Fruit fly (Drosophila melanogaster): ENCODE results near the gene CG14696.

CG14696 gene

dm6 chr3R:10856618-10857017, 28.2 kb downstream of the CG14696 start, which contains the start of gene CG4570:
CG4570 (plus strand) TSS chr3R:10856807.
- no peak for TF ChIP-seq Dif (GFP tag; optimal IDR thresholded peaks at IDR 0.05; ENCODE audit: partially characterized antibody)
- no peak for TF ChIP-seq brk (GFP tag; optimal IDR thresholded peaks at IDR 0.05)
- no peak for TF ChIP-seq Hr83 (GFP tag; optimal IDR thresholded peaks at IDR 0.05; ENCODE audit: poor library complexity, severe bottlenecking)
- TF ChIP-seq Hnf4 (GFP tag; optimal IDR thresholded peaks at IDR 0.05) = no peak
- TF ChIP-seq CG9705 (GFP tag; optimal IDR thresholded peaks at IDR 0.05) = no peak
- TF ChIP-seq GATAd (GFP tag; optimal IDR thresholded peaks at IDR 0.05) = no peak
- no peak for TF ChIP-seq foxo (GFP tag; optimal IDR thresholded peaks at IDR 0.05)
- TF ChIP-seq Rel (GFP tag; optimal IDR thresholded peaks at IDR 0.05) = no peak
- TF ChIP-seq Rel (tag; optimal IDR thresholded peaks at IDR 0.05) = no peak
- no peak for TF ChIP-seq jim (GFP tag; optimal IDR thresholded peaks at IDR 0.05)
- no peak for TF ChIP-seq CG32264 (GFP tag; optimal IDR thresholded peaks at IDR 0.05)
- no peak for TF ChIP-seq h (GFP tag; optimal IDR thresholded peaks at IDR 0.05)
- no peak for TF ChIP-seq usp (GFP tag; optimal IDR thresholded peaks at IDR 0.05)
- TF ChIP-seq woc (GFP tag; optimal IDR thresholded peaks at IDR 0.05) = no peak
- TF ChIP-seq pan (optimal IDR thresholded peaks at IDR 0.05) = no peak
- TF ChIP-seq N (GFP tag; optimal IDR thresholded peaks at IDR 0.05) = no peak

DNA sequence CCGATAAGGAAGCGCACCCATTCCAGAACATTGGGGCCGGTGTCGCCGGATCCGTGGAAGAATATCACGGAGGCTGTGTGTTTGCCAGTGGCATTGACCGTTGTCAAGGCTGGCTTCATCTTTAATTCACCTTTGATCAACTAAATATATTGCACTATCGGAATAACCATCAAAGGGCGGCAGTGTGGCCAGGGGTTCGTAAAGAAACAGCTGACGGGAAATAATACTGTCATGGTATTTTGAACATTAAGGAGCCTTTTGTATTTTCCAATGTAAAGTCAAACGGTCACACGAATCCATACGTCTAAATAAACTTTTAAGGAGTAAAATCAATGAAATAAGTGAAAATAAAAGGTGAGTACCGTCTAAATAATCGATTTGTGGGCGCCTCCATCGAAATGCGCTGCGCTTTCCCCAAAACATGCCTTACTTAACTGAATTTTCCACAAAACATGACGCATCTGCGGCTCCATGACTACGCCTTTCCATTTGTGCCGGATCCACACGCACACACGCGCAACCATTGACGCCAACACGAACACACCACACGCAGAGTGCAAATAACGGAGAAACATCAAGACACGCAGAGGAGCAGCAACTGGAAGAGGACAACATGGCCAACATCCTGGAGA, 30.4 kb downstream of the CG14696 start, which contains the start of the genes CG6567 and CG4511:
CG6567 (minus strand) TSS at position 209 of the 632 bp plus-strand sequence.
CG4511 (plus strand) TSS at position 259 of the 632 bp plus-strand sequence.
- TF ChIP-seq pan (optimal IDR thresholded peaks at IDR 0.05) = no peak
- TF ChIP-seq CG32264 (GFP tag; optimal IDR thresholded peaks at IDR 0.05) = no peak

- TF ChIP-seq Vsx2 (GFP tag; optimal IDR thresholded peaks at IDR 0.05; ENCODE audit: partially characterized antibody) (peak; percentile 64), CG9705 (GFP tag; optimal IDR thresholded peaks at IDR 0.05) (no peak), Myc (optimal IDR thresholded peaks at IDR 0.05) (peak; percentile 67), fru (GFP tag; optimal IDR thresholded peaks at IDR 0.05) (no peak), N (GFP tag; optimal IDR thresholded peaks at IDR 0.05) (no peak), CrebA (GFP tag; optimal IDR thresholded peaks at IDR 0.05; ENCODE audit: borderline replicate concordance) (no peak), Hnf4 (GFP tag; optimal IDR thresholded peaks at IDR 0.05) (no peak), Dif (GFP tag; optimal IDR thresholded peaks at IDR 0.05; ENCODE audit: partially characterized antibody) (peak; percentile 44), pan (optimal IDR thresholded peaks at IDR 0.05) (no peak), dsf (GFP tag; optimal IDR thresholded peaks at IDR 0.05; ENCODE audit: borderline replicate concordance) (no peak), tai (GFP tag; optimal IDR thresholded peaks at IDR 0.05) (no peak)
Measured at dm6 chr3R:10852232-10852774, 32.5 kb downstream of the CG14696 start, which contains the start of gene CG4565. CG4565 (plus strand) TSS chr3R:10852724.

dm6 chr3R:10850636-10851035, 34.2 kb downstream of the CG14696 start:
- TF ChIP-seq Hr83 (GFP tag; optimal IDR thresholded peaks at IDR 0.05; ENCODE audit: poor library complexity, severe bottlenecking) (no peak), dl (GFP tag; optimal IDR thresholded peaks at IDR 0.05; ENCODE audit: insufficient read depth in 1 of 2, partially characterized antibody in 2 of 2) (no peak), sv (GFP tag; optimal IDR thresholded peaks at IDR 0.05) (no peak), sage (GFP tag; optimal IDR thresholded peaks at IDR 0.05) (no peak), Dif (GFP tag; optimal IDR thresholded peaks at IDR 0.05; ENCODE audit: partially characterized antibody) (no peak), Hnf4 (GFP tag; optimal IDR thresholded peaks at IDR 0.05) (no peak), N (GFP tag; optimal IDR thresholded peaks at IDR 0.05) (no peak), Dfd (GFP tag; optimal IDR thresholded peaks at IDR 0.05) (no peak), lola (GFP tag; optimal IDR thresholded peaks at IDR 0.05) (no peak), HLH106 (tag; optimal IDR thresholded peaks at IDR 0.05) (no peak), rgr (GFP tag; optimal IDR thresholded peaks at IDR 0.05) (no peak), tai (GFP tag; optimal IDR thresholded peaks at IDR 0.05) (no peak), CG9705 (GFP tag; optimal IDR thresholded peaks at IDR 0.05) (no peak)

dm6 chr3R:10849515-10849973, 35.3 kb downstream of the CG14696 start, which contains the start of gene CG42394:
CG42394 (plus strand) TSS chr3R:10849825.
- TF ChIP-seq Hr78 (GFP tag; optimal IDR thresholded peaks at IDR 0.05) (no peak), tai (GFP tag; optimal IDR thresholded peaks at IDR 0.05) (no peak), CrebA (GFP tag; optimal IDR thresholded peaks at IDR 0.05; ENCODE audit: borderline replicate concordance) (no peak), OdsH (GFP tag; optimal IDR thresholded peaks at IDR 0.05) (peak; percentile 88), CG32264 (GFP tag; optimal IDR thresholded peaks at IDR 0.05) (no peak), woc (GFP tag; optimal IDR thresholded peaks at IDR 0.05) (peak; percentile 58), Abd-B (GFP tag; optimal IDR thresholded peaks at IDR 0.05) (no peak), dmrt93B (GFP tag; optimal IDR thresholded peaks at IDR 0.05) (peak; percentile 87), rgr (GFP tag; optimal IDR thresholded peaks at IDR 0.05) (peak; percentile 90), Mio (GFP tag; optimal IDR thresholded peaks at IDR 0.05) (no peak), usp (GFP tag; optimal IDR thresholded peaks at IDR 0.05) (no peak), lola (GFP tag; optimal IDR thresholded peaks at IDR 0.05) (no peak), dl (GFP tag; optimal IDR thresholded peaks at IDR 0.05; ENCODE audit: insufficient read depth in 1 of 2, partially characterized antibody in 2 of 2) (no peak), sage (GFP tag; optimal IDR thresholded peaks at IDR 0.05) (peak; percentile 83), dsf (GFP tag; optimal IDR thresholded peaks at IDR 0.05; ENCODE audit: borderline replicate concordance) (no peak), pan (optimal IDR thresholded peaks at IDR 0.05) (no peak), CG9705 (GFP tag; optimal IDR thresholded peaks at IDR 0.05) (peak; percentile 70), Jra (GFP tag; optimal IDR thresholded peaks at IDR 0.05) (no peak), Hnf4 (GFP tag; optimal IDR thresholded peaks at IDR 0.05) (peak; percentile 68), Sp1 (GFP tag; optimal IDR thresholded peaks at IDR 0.05) (peak; percentile 92), GATAd (GFP tag; optimal IDR thresholded peaks at IDR 0.05) (no peak), Rel (GFP tag; optimal IDR thresholded peaks at IDR 0.05) (peak; percentile 77), Rel (tag; optimal IDR thresholded peaks at IDR 0.05) (peak; percentile 55), Dfd (GFP tag; optimal IDR thresholded peaks at IDR 0.05) (no peak), Vsx2 (GFP tag; optimal IDR thresholded peaks at IDR 0.05; ENCODE audit: partially characterized antibody) (no peak), fru (GFP tag; optimal IDR thresholded peaks at IDR 0.05) (peak; percentile 90), Myc (optimal IDR thresholded peaks at IDR 0.05) (no peak)

Data from whole organism, wandering third instar larva.